Worm (Caenorhabditis elegans): ENCODE measurements around the gene pccb-1.

Gene pccb-1

ce11 chrX:3099832-3100231 lies 10.5 kb downstream of the pccb-1 start, which contains the start of gene sec-3:
TSS of gene sec-3 (minus strand) at chrX:3099852.
- no peak for TF ChIP-seq zip-2 (tag; optimal IDR thresholded peaks at IDR 0.05)
- no peak for TF ChIP-seq mxl-2 (GFP tag; conservative IDR thresholded peaks at IDR 0.05)
- no peak for TF ChIP-seq zip-11 (GFP tag; IDR thresholded peaks at IDR 0.05)
- no peak for TF ChIP-seq egl-27 (tag; optimal IDR thresholded peaks at IDR 0.05)
- TF ChIP-seq set-16 (GFP tag; IDR thresholded peaks at IDR 0.05) = no peak
- no peak for TF ChIP-seq skn-1 (tag; optimal IDR thresholded peaks at IDR 0.05)
- peak; percentile 12 for TF ChIP-seq lin-15B (tag; optimal IDR thresholded peaks at IDR 0.05)
- TF ChIP-seq ceh-32 (tag; optimal IDR thresholded peaks at IDR 0.05; ENCODE audit: poor library complexity) = no peak
- no peak for TF ChIP-seq lin-39 (tag; optimal IDR thresholded peaks at IDR 0.05)
- peak; percentile 80 for TF ChIP-seq spr-1 (tag; optimal IDR thresholded peaks at IDR 0.05)
- TF ChIP-seq F26F4.8 (GFP tag; conservative IDR thresholded peaks at IDR 0.05) = no peak
- peak; percentile 94 for TF ChIP-seq mep-1 (tag; optimal IDR thresholded peaks at IDR 0.05)
- TF ChIP-seq F10B5.3 (tag; optimal IDR thresholded peaks at IDR 0.05) = peak; percentile 73
- TF ChIP-seq lim-7 (GFP tag; IDR thresholded peaks at IDR 0.05) = no peak
- TF ChIP-seq ZK337.2 (GFP tag; IDR thresholded peaks at IDR 0.05) = no peak
- TF ChIP-seq mxl-3 (GFP tag; optimal IDR thresholded peaks at IDR 0.05) = peak; percentile 62
- peak; percentile 86 for TF ChIP-seq lin-38 (GFP tag; IDR thresholded peaks at IDR 0.05)
- no peak for TF ChIP-seq unc-39 (tag; optimal IDR thresholded peaks at IDR 0.05)
- no peak for TF ChIP-seq D1046.2 (GFP tag; IDR thresholded peaks at IDR 0.05)
- peak; percentile 93 for TF ChIP-seq hlh-11 (tag; optimal IDR thresholded peaks at IDR 0.05)
- TF ChIP-seq nhr-6 (tag; optimal IDR thresholded peaks at IDR 0.05) = peak; percentile 73
- no peak for TF ChIP-seq Y48G9A.11 (GFP tag; IDR thresholded peaks at IDR 0.05)
- TF ChIP-seq gei-8 (GFP tag; optimal IDR thresholded peaks at IDR 0.05) = no peak
- TF ChIP-seq T20F7.1 (GFP tag; optimal IDR thresholded peaks at IDR 0.05) = no peak
- no peak for TF ChIP-seq nhr-10 (tag; optimal IDR thresholded peaks at IDR 0.05)
- TF ChIP-seq dmd-6 (GFP tag; IDR thresholded peaks at IDR 0.05) = peak; percentile 80
- TF ChIP-seq daf-19 (GFP tag; conservative IDR thresholded peaks at IDR 0.05) = peak; percentile 75; the same call in 1 of the 2 replicates
- TF ChIP-seq R02D3.7 (tag; optimal IDR thresholded peaks at IDR 0.05) = no peak
- peak; percentile 60 for TF ChIP-seq fkh-10 (GFP tag; optimal IDR thresholded peaks at IDR 0.05)
- peak; percentile 93 for TF ChIP-seq mes-2 (tag; optimal IDR thresholded peaks at IDR 0.05; ENCODE audit: poor library complexity, severe bottlenecking)
- TF ChIP-seq nhr-76 (tag; optimal IDR thresholded peaks at IDR 0.05) = no peak
- peak; percentile 81 for TF ChIP-seq nhr-25 (tag; optimal IDR thresholded peaks at IDR 0.05; ENCODE audit: borderline replicate concordance, insufficient read depth)
- TF ChIP-seq nhr-77 (tag; optimal IDR thresholded peaks at IDR 0.05) = peak; percentile 83
- TF ChIP-seq php-3 (GFP tag; IDR thresholded peaks at IDR 0.05) = peak; percentile 53; the same call in 1 of the 2 replicates
- TF ChIP-seq aha-1 (tag) = peak; percentile 98
- TF ChIP-seq ceh-82 (tag; optimal IDR thresholded peaks at IDR 0.05) = no peak
- 0 out of 2 replicates have a peak, but pooled peaks have one; percentile 17 for TF ChIP-seq ctbp-1 (GFP tag; IDR thresholded peaks at IDR 0.05)
- peak; percentile 51; the same call in 1 of the 2 replicates for TF ChIP-seq dmd-9 (GFP tag; IDR thresholded peaks at IDR 0.05)
- no peak for TF ChIP-seq nhr-111 (GFP tag; optimal IDR thresholded peaks at IDR 0.05)
- TF ChIP-seq mdl-1 (tag; optimal IDR thresholded peaks at IDR 0.05) = peak; percentile 11 to 66
- peak; percentile 68 for TF ChIP-seq F37D6.2 (tag; optimal IDR thresholded peaks at IDR 0.05)
- TF ChIP-seq ztf-7 (tag; optimal IDR thresholded peaks at IDR 0.05) = peak; percentile 75
- no peak for TF ChIP-seq daf-8 (GFP tag; IDR thresholded peaks at IDR 0.05)
- peak; percentile 88 for TF ChIP-seq hlh-30 (tag; optimal IDR thresholded peaks at IDR 0.05; ENCODE audit: insufficient read depth)
- TF ChIP-seq dpl-1 (GFP tag; optimal IDR thresholded peaks at IDR 0.05) = peak; percentile 74
- TF ChIP-seq spr-3 (GFP tag; optimal IDR thresholded peaks at IDR 0.05) = peak; percentile 42
- peak; percentile 85 for TF ChIP-seq T26A8.4 (GFP tag; IDR thresholded peaks at IDR 0.05)
- TF ChIP-seq tra-1 (GFP tag; IDR thresholded peaks at IDR 0.05) = peak; percentile 53; the same call in 1 of the 2 replicates
- TF ChIP-seq hif-1 (tag; optimal IDR thresholded peaks at IDR 0.05) = peak in 1 of 2 experiments; percentile 84
- TF ChIP-seq vab-7 (GFP tag; IDR thresholded peaks at IDR 0.05) = peak; percentile 19; the same call in 1 of the 2 replicates
- no peak for TF ChIP-seq zfp-2 (tag; optimal IDR thresholded peaks at IDR 0.05)
